Worm (Caenorhabditis elegans): Measurements from ENCODE around the gene lec-5.
A peak's percentile ranks its signal among the peaks of the same experiment; 100 is the strongest.

- TF ChIP-seq ama-1 (optimal IDR thresholded peaks at IDR 0.05) (no peak), hmg-4 (GFP tag; optimal IDR thresholded peaks at IDR 0.05) (no peak), hmbx-1 (tag; optimal IDR thresholded peaks at IDR 0.05) (no peak), aly-1 (tag; optimal IDR thresholded peaks at IDR 0.05) (no peak), pes-1 (GFP tag; IDR thresholded peaks at IDR 0.05) (no peak), B0310.2 (tag; optimal IDR thresholded peaks at IDR 0.05) (peak; percentile 21)
These were observed 4.7 kb downstream of the lec-5 start, which contains the start of gene fzo-1 for ce11 chrII:5836153-5836719.
